Worm (Caenorhabditis elegans) whole organism, L2 larva: Measurements from ENCODE around the gene rap-1.
A peak's percentile ranks its signal among the peaks of the same experiment; 100 is the strongest.

Source experiments
- crh-2 ChIP-seq: sonication (generic microtip); optimal IDR thresholded peaks from 2 replicates; lab custom pipeline; 2017; ENCODE audit warnings: missing biosample characterization, missing genetic modification characterization
- fos-1 ChIP-seq: fragments of 150-350 bp; optimal IDR thresholded peaks from 2 replicates; lab custom pipeline; 2014; ENCODE audit warnings: missing biosample characterization, missing genetic modification characterization
- lsy-2 ChIP-seq, 2 experiments: fragments of 150-350 bp in 1 of 2; sonication (generic microtip) in 1 of 2; optimal IDR thresholded peaks; 2 replicates each; lab custom pipeline; 2014 to 2017; ENCODE audit warnings: missing biosample characterization in 2 of 2, missing genetic modification characterization in 2 of 2
- nhr-11 ChIP-seq: fragments of 150-350 bp; optimal IDR thresholded peaks from 2 replicates; lab custom pipeline; 2014; ENCODE audit warnings: missing biosample characterization, missing genetic modification characterization
- nhr-77 ChIP-seq: fragments of 150-350 bp; optimal IDR thresholded peaks from 2 replicates; lab custom pipeline; 2014; ENCODE audit warnings: missing biosample characterization, missing genetic modification characterization
- sma-9 ChIP-seq, 2 experiments: fragments of 150-350 bp in 1 of 2; sonication (generic microtip) in 1 of 2; optimal IDR thresholded peaks; 2 replicates each; lab custom pipeline; 2014 to 2016; ENCODE audit warnings: missing genetic modification characterization in 2 of 2, mild to moderate bottlenecking in 1 of 2, missing biosample characterization in 1 of 2, missing compliant biosample characterization in 1 of 2, missing genetic modification reagents in 1 of 2, moderate library complexity in 1 of 2

rap-1 gene

DNA sequence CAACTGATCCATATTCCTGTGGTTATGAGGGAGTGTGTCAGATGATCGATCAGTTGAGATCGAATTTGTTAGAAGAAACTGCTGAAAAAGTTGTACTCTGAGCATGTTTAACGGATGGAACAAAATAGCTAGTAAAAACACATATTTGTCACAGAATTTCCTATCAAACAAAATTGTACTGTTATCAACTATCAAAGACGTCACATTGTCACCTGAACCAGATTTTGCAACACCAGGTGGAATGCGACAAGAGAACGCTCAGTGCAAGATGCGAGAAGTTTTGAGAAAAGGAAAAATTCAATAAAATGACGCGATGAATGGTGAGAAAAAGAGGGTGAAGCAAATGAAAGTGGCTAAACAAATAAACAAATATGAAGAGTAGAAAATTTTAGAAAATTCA lies 51.1 kb downstream of the rap-1 start:
- TF ChIP-seq crh-2 (tag; lab: Kevin White, UChicago) (peak; percentile 6), nhr-77 (tag; lab: Kevin White, UChicago) (no peak), nhr-11 (tag; lab: Kevin White, UChicago) (no peak), lsy-2 (tag; optimal IDR thresholded peaks at IDR 0.05; lab: Kevin White, UChicago) (peak in 1 of 2 experiments; percentile 10), fos-1 (peak; percentile 23), sma-9 (GFP tag; optimal IDR thresholded peaks at IDR 0.05; lab: Kevin White, UChicago) (peak; percentile 44), sma-9 (tag; optimal IDR thresholded peaks at IDR 0.05; lab: Kevin White, UChicago) (no peak)
